Worm (Caenorhabditis elegans) whole organism, early embryonic: ENCODE data around the gene grd-10.

Experiments
- B0310.2 ChIP-seq: sonication (generic microtip); optimal IDR thresholded peaks from 2 replicates; lab custom pipeline; 2016; ENCODE audit warnings: mild to moderate bottlenecking, missing genetic modification characterization, missing compliant biosample characterization
- F13C5.2 ChIP-seq: sonication (generic microtip); optimal IDR thresholded peaks from 2 replicates; lab custom pipeline; 2017; ENCODE audit warnings: mild to moderate bottlenecking, missing genetic modification characterization, inconsistent platforms, missing compliant biosample characterization
- aly-1 ChIP-seq: sonication (generic microtip); optimal IDR thresholded peaks from 2 replicates; lab custom pipeline; 2016; ENCODE audit warnings: missing genetic modification characterization, missing compliant biosample characterization
- ama-1 ChIP-seq: fragments of 150-350 bp; optimal IDR thresholded peaks from 2 replicates; lab custom pipeline; 2014
- flt-1 ChIP-seq: fragments of 200-800 bp; sonication (Bioruptor generic); IDR thresholded peaks from 2 replicates; pipeline ENCODE4 v1.3.6; 2022; ENCODE audit warnings: missing genetic modification characterization, missing compliant biosample characterization
- hmbx-1 ChIP-seq: sonication (generic microtip); optimal IDR thresholded peaks from 2 replicates; lab custom pipeline; 2016; ENCODE audit warnings: mild to moderate bottlenecking, missing genetic modification characterization, missing compliant biosample characterization
- hnd-1 ChIP-seq: sonication (generic microtip); optimal IDR thresholded peaks from 2 replicates; lab custom pipeline; 2016; ENCODE audit warnings: missing genetic modification characterization, missing compliant biosample characterization
- pes-1 ChIP-seq: fragments of 200-800 bp; sonication (Bioruptor generic); IDR thresholded peaks from 2 replicates; pipeline ENCODE4 v1.3.6; 2022; ENCODE audit warnings: missing genetic modification reagents, missing genetic modification characterization, missing compliant biosample characterization
- scrt-1 ChIP-seq: fragments of 200-800 bp; sonication (Bioruptor generic); IDR thresholded peaks from 2 replicates; pipeline ENCODE4 v1.3.6; 2022; ENCODE audit warnings: missing genetic modification characterization, missing compliant biosample characterization
- tbx-11 ChIP-seq: fragments of 200-800 bp; sonication (Bioruptor generic); IDR thresholded peaks from 2 replicates; pipeline ENCODE4 v1.3.6; 2022; ENCODE audit warnings: missing genetic modification characterization, missing compliant biosample characterization

ce11 chrIV:3444101-3444500 lies 3.2 kb downstream of the grd-10 start, which contains the start of gene F09D12.2:
- TF ChIP-seq ama-1 (lab: Kevin White, UChicago): no peak
- TF ChIP-seq pes-1: no peak
- no peak for TF ChIP-seq flt-1 (GFP tag; lab: Robert Waterston, UW)
- no peak for TF ChIP-seq F13C5.2
- no peak for TF ChIP-seq tbx-11 (GFP tag; lab: Robert Waterston, UW)
- no peak for TF ChIP-seq aly-1 (tag; lab: Kevin White, UChicago)
- no peak for TF ChIP-seq scrt-1 (GFP tag; lab: Robert Waterston, UW)
- TF ChIP-seq hmbx-1 (tag; lab: Kevin White, UChicago): no peak
- no peak for TF ChIP-seq B0310.2 (tag; lab: Kevin White, UChicago)
- no peak for TF ChIP-seq hnd-1
